Worm (Caenorhabditis elegans) whole organism, L4 larva: Measurements from ENCODE around the gene taf-2.

Experiments
- ZK546.5 ChIP-seq, 2 experiments: sonication (generic microtip); optimal IDR thresholded peaks; 2 replicates each; lab custom pipeline; 2017; ENCODE audit warnings: missing biosample characterization in 2 of 2, missing genetic modification characterization in 2 of 2
- aha-1 ChIP-seq: fragments of 150-350 bp; peaks from one replicate; lab custom pipeline; 2014; ENCODE audit warnings: missing biosample characterization, missing genetic modification characterization
- dpl-1 ChIP-seq: fragments of 150-350 bp; optimal IDR thresholded peaks from 2 replicates; lab custom pipeline; 2014; ENCODE audit warnings: missing biosample characterization, missing genetic modification reagents, missing genetic modification characterization
- egl-43 ChIP-seq: fragments of 200-800 bp; sonication (Bioruptor generic); IDR thresholded peaks from 2 replicates; pipeline ENCODE4 v1.3.6; 2022; ENCODE audit warnings: missing genetic modification reagents, missing genetic modification characterization, missing compliant biosample characterization
- fos-1 ChIP-seq: fragments of 150-350 bp; optimal IDR thresholded peaks from 2 replicates; lab custom pipeline; 2014; ENCODE audit warnings: missing biosample characterization, missing genetic modification characterization
- lim-7 ChIP-seq: fragments of 200-800 bp; sonication (Bioruptor generic); IDR thresholded peaks from 2 replicates; pipeline ENCODE4 v1.3.6; 2022; ENCODE audit warnings: missing genetic modification characterization, missing compliant biosample characterization
- lin-15B ChIP-seq: fragments of 150-350 bp; sonication (generic microtip); optimal IDR thresholded peaks from 3 replicates; lab custom pipeline; 2014; ENCODE audit warnings: missing biosample characterization, missing genetic modification characterization
- mep-1 ChIP-seq: fragments of 150-350 bp; sonication (generic microtip); optimal IDR thresholded peaks from 3 replicates; lab custom pipeline; 2014; ENCODE audit warnings: missing biosample characterization, missing genetic modification characterization
- nhr-10 ChIP-seq: fragments of 150-350 bp; optimal IDR thresholded peaks from 2 replicates; lab custom pipeline; 2014; ENCODE audit warnings: missing biosample characterization, missing genetic modification characterization
- nhr-77 ChIP-seq: fragments of 150-350 bp; optimal IDR thresholded peaks from 2 replicates; lab custom pipeline; 2014; ENCODE audit warnings: missing biosample characterization, missing genetic modification characterization
- snpc-4 ChIP-seq: fragments of 150-350 bp; optimal IDR thresholded peaks from 2 replicates; lab custom pipeline; 2014; ENCODE audit warnings: missing biosample characterization, missing genetic modification characterization

DNA sequence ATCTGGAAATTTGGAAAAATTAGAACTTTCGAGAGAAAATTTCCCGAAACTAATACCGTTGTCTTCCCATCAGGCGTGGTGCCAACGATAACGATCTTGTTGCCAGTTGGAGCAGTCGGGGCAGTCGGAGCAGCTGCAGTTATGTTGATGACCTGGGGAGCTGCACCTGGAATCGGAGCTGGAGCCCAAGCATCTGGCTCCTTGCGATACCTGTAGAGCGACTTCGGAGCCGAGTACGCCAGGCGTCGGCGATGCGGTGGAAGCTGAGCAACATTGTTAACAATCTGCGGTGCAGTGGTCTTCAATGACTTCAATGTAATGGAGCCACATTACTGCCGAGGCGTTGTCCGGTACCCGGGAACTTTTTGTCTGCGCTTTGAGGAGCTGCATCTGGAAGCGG lies 8.4 kb upstream of the taf-2 start:
- TF ChIP-seq fos-1 (no peak), nhr-77 (tag; lab: Kevin White, UChicago) (no peak), ZK546.5 (tag; optimal IDR thresholded peaks at IDR 0.05; lab: Kevin White, UChicago) (no peak), dpl-1 (no peak), lim-7 (GFP tag; lab: Robert Waterston, UW) (no peak), snpc-4 (tag; lab: Kevin White, UChicago) (no peak), egl-43 (GFP tag; lab: Robert Waterston, UW) (no peak), mep-1 (no peak), nhr-10 (tag; lab: Kevin White, UChicago) (no peak), aha-1 (tag; lab: Kevin White, UChicago) (peak; percentile 87), lin-15B (tag; lab: Kevin White, UChicago) (no peak)
